Worm (Caenorhabditis elegans) whole organism, L4 larva: ENCODE data around the gene nep-17.

Source experiments
- F49E8.2 ChIP-seq: sonication (generic microtip); optimal IDR thresholded peaks from 2 replicates; lab custom pipeline; 2016; ENCODE audit warnings: missing compliant biosample characterization, mild to moderate bottlenecking, missing genetic modification characterization, borderline replicate concordance
- T20F7.1 ChIP-seq: fragments of 200-800 bp; sonication (Bioruptor generic); optimal IDR thresholded peaks from 2 replicates; lab custom pipeline; 2018; ENCODE audit warnings: mild to moderate bottlenecking, missing genetic modification characterization, missing compliant biosample characterization
- T26A8.4 ChIP-seq: fragments of 200-800 bp; sonication (Bioruptor generic); IDR thresholded peaks from 2 replicates; pipeline ENCODE4 v1.3.6; 2022; ENCODE audit warnings: missing genetic modification characterization, missing compliant biosample characterization
- Y48G9A.11 ChIP-seq: fragments of 200-800 bp; sonication (Bioruptor generic); IDR thresholded peaks from 2 replicates; pipeline ENCODE4 v1.3.6; 2022; ENCODE audit warnings: missing genetic modification reagents, missing genetic modification characterization, missing compliant biosample characterization
- Y5F2A.4 ChIP-seq: fragments of 200-800 bp; sonication (Bioruptor generic); optimal IDR thresholded peaks from 2 replicates; lab custom pipeline; 2018; ENCODE audit warnings: mild to moderate bottlenecking, missing genetic modification characterization, missing compliant biosample characterization
- Y75B8A.6 ChIP-seq: fragments of 200-800 bp; sonication (Bioruptor generic); IDR thresholded peaks from 2 replicates; pipeline ENCODE4 v1.3.6; 2022; ENCODE audit warnings: missing genetic modification reagents, missing genetic modification characterization, missing compliant biosample characterization
- aha-1 ChIP-seq: fragments of 150-350 bp; peaks from one replicate; lab custom pipeline; 2014; ENCODE audit warnings: missing biosample characterization, missing genetic modification characterization
- ama-1 ChIP-seq: fragments of 150-350 bp; optimal IDR thresholded peaks from 2 replicates; lab custom pipeline; 2014; ENCODE audit warnings: inconsistent platforms, mixed read lengths
- ceh-32 ChIP-seq: sonication (generic microtip); optimal IDR thresholded peaks from 2 replicates; lab custom pipeline; 2016; ENCODE audit warnings: mild to moderate bottlenecking, missing genetic modification characterization, missing compliant biosample characterization; ENCODE audit not compliant: poor library complexity
- daf-16 ChIP-seq, 3 experiments: sonication (generic microtip); optimal IDR thresholded peaks; 2 replicates each; lab custom pipeline; 2016 to 2017; ENCODE audit warnings: missing genetic modification characterization in 3 of 3, missing genetic modification reagents in 3 of 3, mild to moderate bottlenecking in 2 of 3, missing compliant biosample characterization in 2 of 3, missing biosample characterization in 1 of 3, moderate library complexity in 1 of 3
- dmd-6 ChIP-seq: fragments of 200-800 bp; sonication (Bioruptor generic); IDR thresholded peaks from 2 replicates; pipeline ENCODE4 v1.3.6; 2022; ENCODE audit warnings: missing genetic modification reagents, missing genetic modification characterization, missing compliant biosample characterization
- duxl-1 ChIP-seq: sonication (generic microtip); optimal IDR thresholded peaks from 2 replicates; lab custom pipeline; 2016; ENCODE audit warnings: mild to moderate bottlenecking, missing genetic modification characterization, moderate library complexity, missing compliant biosample characterization; ENCODE audit not compliant: poor library complexity
- egl-43 ChIP-seq: fragments of 200-800 bp; sonication (Bioruptor generic); IDR thresholded peaks from 2 replicates; pipeline ENCODE4 v1.3.6; 2022; ENCODE audit warnings: missing genetic modification reagents, missing genetic modification characterization, missing compliant biosample characterization
- hlh-11 ChIP-seq: fragments of 200-800 bp; sonication (Bioruptor generic); optimal IDR thresholded peaks from 2 replicates; lab custom pipeline; 2018; ENCODE audit warnings: mild to moderate bottlenecking, missing genetic modification characterization, missing compliant biosample characterization
- hmg-1.1 ChIP-seq: fragments of 200-800 bp; sonication (Bioruptor generic); IDR thresholded peaks from 2 replicates; pipeline ENCODE4 v1.3.6; 2022; ENCODE audit warnings: missing genetic modification reagents, missing genetic modification characterization, missing compliant biosample characterization
- lim-7 ChIP-seq: fragments of 200-800 bp; sonication (Bioruptor generic); IDR thresholded peaks from 2 replicates; pipeline ENCODE4 v1.3.6; 2022; ENCODE audit warnings: missing genetic modification characterization, missing compliant biosample characterization
- lin-38 ChIP-seq: fragments of 200-800 bp; sonication (Bioruptor generic); IDR thresholded peaks from 2 replicates; pipeline ENCODE4 v1.3.6; 2022; ENCODE audit warnings: missing genetic modification reagents, missing genetic modification characterization, missing compliant biosample characterization
- mdt-29 ChIP-seq: fragments of 200-800 bp; sonication (Bioruptor generic); IDR thresholded peaks from 2 replicates; pipeline ENCODE4 v1.3.6; 2022; ENCODE audit warnings: missing genetic modification reagents, missing genetic modification characterization, missing compliant biosample characterization
- mxl-3 ChIP-seq: fragments of 200-800 bp; sonication (Bioruptor generic); optimal IDR thresholded peaks from 2 replicates; lab custom pipeline; 2018; ENCODE audit warnings: mild to moderate bottlenecking, missing genetic modification characterization, missing compliant biosample characterization
- nhr-102 ChIP-seq: sonication (generic microtip); optimal IDR thresholded peaks from 2 replicates; lab custom pipeline; 2016; ENCODE audit warnings: mild to moderate bottlenecking, missing genetic modification characterization, moderate library complexity, missing compliant biosample characterization
- nhr-237 ChIP-seq: sonication (generic microtip); optimal IDR thresholded peaks from 2 replicates; lab custom pipeline; 2017; ENCODE audit warnings: missing biosample characterization, missing genetic modification characterization
- nhr-28 ChIP-seq: fragments of 150-350 bp; optimal IDR thresholded peaks from 2 replicates; lab custom pipeline; 2014; ENCODE audit warnings: missing biosample characterization, missing genetic modification characterization
- nhr-41 ChIP-seq: fragments of 200-800 bp; sonication (Bioruptor generic); IDR thresholded peaks from 2 replicates; pipeline ENCODE4 v1.3.6; 2022; ENCODE audit warnings: missing genetic modification reagents, missing genetic modification characterization, missing compliant biosample characterization
- nhr-42 ChIP-seq: fragments of 200-800 bp; sonication (Bioruptor generic); IDR thresholded peaks from 2 replicates; pipeline ENCODE4 v1.3.6; 2022; ENCODE audit warnings: missing genetic modification characterization, missing compliant biosample characterization
- nhr-6 ChIP-seq: fragments of 150-350 bp; optimal IDR thresholded peaks from 2 replicates; lab custom pipeline; 2014; ENCODE audit warnings: missing biosample characterization, missing genetic modification characterization
- php-3 ChIP-seq: fragments of 200-800 bp; sonication (Bioruptor generic); IDR thresholded peaks from 2 replicates; pipeline ENCODE4 v1.3.6; 2022; ENCODE audit warnings: missing genetic modification reagents, missing genetic modification characterization, missing compliant biosample characterization
- pqm-1 ChIP-seq: sonication (generic microtip); optimal IDR thresholded peaks from 2 replicates; lab custom pipeline; 2017; ENCODE audit warnings: missing biosample characterization, missing genetic modification characterization
- set-16 ChIP-seq: fragments of 200-800 bp; sonication (Bioruptor generic); IDR thresholded peaks from 2 replicates; pipeline ENCODE4 v1.3.6; 2022; ENCODE audit warnings: missing genetic modification reagents, missing genetic modification characterization, missing compliant biosample characterization
- snpc-1.2 ChIP-seq: fragments of 200-800 bp; sonication (Bioruptor generic); IDR thresholded peaks from 2 replicates; pipeline ENCODE4 v1.3.6; 2022; ENCODE audit warnings: missing genetic modification reagents, missing genetic modification characterization, missing compliant biosample characterization
- snpc-4 ChIP-seq: fragments of 150-350 bp; optimal IDR thresholded peaks from 2 replicates; lab custom pipeline; 2014; ENCODE audit warnings: missing biosample characterization, missing genetic modification characterization
- spr-1 ChIP-seq: sonication (generic microtip); optimal IDR thresholded peaks from 2 replicates; lab custom pipeline; 2016; ENCODE audit warnings: mild to moderate bottlenecking, missing genetic modification characterization, missing compliant biosample characterization
- unc-130 ChIP-seq: sonication (generic microtip); optimal IDR thresholded peaks from 2 replicates; lab custom pipeline; 2016; ENCODE audit warnings: missing genetic modification reagents, missing genetic modification characterization, missing compliant biosample characterization
- unc-39 ChIP-seq: sonication (generic microtip); optimal IDR thresholded peaks from 2 replicates; lab custom pipeline; 2017; ENCODE audit warnings: missing biosample characterization, missing genetic modification characterization
- unc-62 ChIP-seq, 3 experiments: fragments of 150-350 bp in 1 of 3; sonication (generic microtip); optimal IDR thresholded peaks in 2 of 3; peaks in 1 of 3; 1 replicate in 1 of 3; 2 replicates in 2 of 3; lab custom pipeline; 2014 to 2017; ENCODE audit warnings: missing biosample characterization in 3 of 3, missing genetic modification characterization in 3 of 3, missing genetic modification reagents in 3 of 3, missing genotype in 1 of 3
- vab-7 ChIP-seq: fragments of 200-800 bp; sonication (Bioruptor generic); IDR thresholded peaks from 2 replicates; pipeline ENCODE4 v1.3.6; 2022; ENCODE audit warnings: missing genetic modification reagents, missing genetic modification characterization, missing compliant biosample characterization
- zfp-3 ChIP-seq: fragments of 200-800 bp; sonication (Bioruptor generic); conservative IDR thresholded peaks from 2 replicates; pipeline ENCODE4 v1.3.6; 2022; ENCODE audit warnings: missing genetic modification reagents, missing genetic modification characterization, missing compliant biosample characterization

nep-17 gene

ce11 chrII:13521977-13522404 is 14.4 kb downstream of the nep-17 start:
- TF ChIP-seq nhr-102 (tag; lab: Kevin White, UChicago) (no peak), nhr-237 (no peak), php-3 (GFP tag; lab: Robert Waterston, UW) (no peak), lim-7 (GFP tag; lab: Robert Waterston, UW) (peak; percentile 56; the same call in 1 of the 2 replicates), duxl-1 (tag; lab: Kevin White, UChicago) (peak; percentile 28), hmg-1.1 (GFP tag; lab: Robert Waterston, UW) (peak; percentile 32; the same call in 1 of the 2 replicates), Y5F2A.4 (no peak), set-16 (no peak), daf-16 (GFP tag; optimal IDR thresholded peaks at IDR 0.05; lab: Kevin White, UChicago) (no peak), daf-16 (tag; optimal IDR thresholded peaks at IDR 0.05; lab: Kevin White, UChicago) (no peak), mdt-29 (GFP tag; lab: Robert Waterston, UW) (peak; percentile 73; the same call in 1 of the 2 replicates), lin-38 (peak; percentile 55), egl-43 (GFP tag; lab: Robert Waterston, UW) (0 out of 2 replicates have a peak, but pooled peaks have one; percentile 5), aha-1 (tag; lab: Kevin White, UChicago) (peak; percentile 13), snpc-1.2 (GFP tag; lab: Robert Waterston, UW) (peak; percentile 20; the same call in 1 of the 2 replicates), pqm-1 (tag; lab: Kevin White, UChicago) (no peak), T26A8.4 (GFP tag; lab: Robert Waterston, UW) (no peak; the same call in 1 of the 2 replicates), T20F7.1 (GFP tag; lab: Kevin White, UChicago) (no peak), Y75B8A.6 (GFP tag; lab: Robert Waterston, UW) (no peak), zfp-3 (GFP tag; lab: Robert Waterston, UW) (no peak), spr-1 (tag; lab: Kevin White, UChicago) (peak; percentile 33), ceh-32 (no peak), Y48G9A.11 (peak; percentile 58; the same call in 1 of the 2 replicates), F49E8.2 (peak; percentile 75), vab-7 (GFP tag; lab: Robert Waterston, UW) (0 out of 2 replicates have a peak, but pooled peaks have one; percentile 17), dmd-6 (GFP tag; lab: Robert Waterston, UW) (no peak), ama-1 (lab: Kevin White, UChicago) (peak; percentile 90), snpc-4 (tag; lab: Kevin White, UChicago) (peak; percentile 74), unc-130 (GFP tag; lab: Kevin White, UChicago) (peak; percentile 78)

ce11 chrII:13529131-13529530 is 21.5 kb downstream of the nep-17 start:
- TF ChIP-seq nhr-28 (no peak), hlh-11 (tag; lab: Kevin White, UChicago) (no peak), mxl-3 (GFP tag; lab: Kevin White, UChicago) (no peak), unc-39 (tag; lab: Kevin White, UChicago) (no peak), set-16 (peak; percentile 84), nhr-6 (tag; lab: Kevin White, UChicago) (no peak)

ce11 chrII:13530657-13531056 is 23.0 kb downstream of the nep-17 start:
- peak; percentile 30; the same call in 1 of the 2 replicates for TF ChIP-seq set-16
- peak in 1 of 2 experiments; percentile 79 for TF ChIP-seq unc-62 (GFP tag; optimal IDR thresholded peaks at IDR 0.05 in 1 of 2; lab: Kevin White, UChicago)
- TF ChIP-seq unc-62 (tag; optimal IDR thresholded peaks at IDR 0.05; lab: Kevin White, UChicago): no peak
- no peak for TF ChIP-seq dmd-6 (GFP tag; lab: Robert Waterston, UW)
- TF ChIP-seq nhr-42 (GFP tag; lab: Robert Waterston, UW): peak; percentile 61; the same call in 1 of the 2 replicates
- TF ChIP-seq unc-39 (tag; lab: Kevin White, UChicago): no peak

DNA sequence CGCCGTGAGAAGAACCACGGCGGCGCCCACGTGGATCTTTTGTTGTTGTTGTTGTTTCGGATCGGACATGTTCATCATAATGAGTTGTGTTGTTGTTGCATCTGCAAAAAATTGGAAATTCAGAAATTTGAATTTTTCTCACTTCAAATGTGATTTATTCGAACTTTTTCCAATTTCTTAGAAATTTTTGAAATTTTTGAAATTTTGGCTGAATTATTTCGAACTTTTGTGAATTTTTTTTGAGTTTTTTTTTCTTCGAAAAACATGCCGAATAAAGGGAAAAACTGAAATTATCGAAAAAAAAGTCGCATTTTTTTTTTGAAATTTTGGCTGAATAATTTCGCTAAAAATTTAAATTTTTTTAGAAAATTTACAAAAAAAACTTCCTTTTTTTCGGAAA is 23.5 kb downstream of the nep-17 start, which contains the start of gene snx-14:
snx-14 (minus strand) TSS at position 101 of the 400 bp plus-strand sequence.
- TF ChIP-seq nhr-41 (GFP tag; lab: Robert Waterston, UW): no peak
